Worm (Caenorhabditis elegans) whole organism, young adult: ENCODE results near the gene srh-295.

Experiments used
- C06A6.2 ChIP-seq: fragments of 200-800 bp; sonication (Bioruptor generic); conservative IDR thresholded peaks from 2 replicates; pipeline ENCODE4 v1.3.6; 2022; ENCODE audit warnings: missing genetic modification characterization, missing compliant biosample characterization
- F55B11.4 ChIP-seq: sonication (generic microtip); optimal IDR thresholded peaks from 2 replicates; lab custom pipeline; 2016; ENCODE audit warnings: missing compliant biosample characterization, missing genetic modification characterization, borderline replicate concordance; ENCODE audit not compliant: insufficient read depth
- ama-1 ChIP-seq, 3 experiments: fragments of 150-350 bp in 1 of 3; sonication (generic microtip) in 2 of 3; optimal IDR thresholded peaks; 2 replicates each; lab custom pipeline; 2014 to 2018; ENCODE audit warnings: missing biosample characterization in 2 of 3, missing genetic modification characterization in 2 of 3, missing genetic modification reagents in 2 of 3
- die-1 ChIP-seq: sonication (generic microtip); optimal IDR thresholded peaks from 2 replicates; lab custom pipeline; 2016; ENCODE audit warnings: missing genotype, mild to moderate bottlenecking, missing genetic modification characterization, missing compliant biosample characterization
- dox-1 ChIP-seq: fragments of 200-800 bp; sonication (Bioruptor generic); IDR thresholded peaks from 2 replicates; pipeline ENCODE4 v1.3.6; 2022; ENCODE audit warnings: missing genetic modification reagents, missing genetic modification characterization, missing compliant biosample characterization
- efl-1 ChIP-seq: fragments of 150-350 bp; optimal IDR thresholded peaks from 2 replicates; lab custom pipeline; 2014; ENCODE audit warnings: missing biosample characterization, missing genetic modification reagents, missing genetic modification characterization
- fkh-3 ChIP-seq: sonication (generic microtip); optimal IDR thresholded peaks from 2 replicates; lab custom pipeline; 2016; ENCODE audit warnings: mild to moderate bottlenecking, missing genetic modification characterization, missing compliant biosample characterization
- him-1 ChIP-seq: sonication (generic microtip); optimal IDR thresholded peaks from 2 replicates; lab custom pipeline; 2016; ENCODE audit warnings: missing genotype, missing genetic modification reagents, missing genetic modification characterization, missing compliant biosample characterization
- lsy-27 ChIP-seq: sonication (generic microtip); optimal IDR thresholded peaks from 2 replicates; lab custom pipeline; 2017; ENCODE audit warnings: missing genetic modification characterization, mild to moderate bottlenecking, missing compliant biosample characterization, antibody characterized with exemption, missing genotype, borderline replicate concordance; ENCODE audit not compliant: insufficient read depth
- nfya-1 ChIP-seq: sonication (generic microtip); optimal IDR thresholded peaks from 2 replicates; lab custom pipeline; 2017; ENCODE audit warnings: antibody characterized with exemption, missing compliant biosample characterization, missing genetic modification characterization, borderline replicate concordance; ENCODE audit not compliant: insufficient read depth
- snpc-4 ChIP-seq, 5 experiments: fragments of 150-350 bp in 1 of 5; sonication (generic microtip) in 4 of 5; optimal IDR thresholded peaks; 2 replicates each; lab custom pipeline; 2014 to 2018; ENCODE audit warnings: missing genetic modification characterization in 5 of 5, missing biosample characterization in 3 of 5, antibody characterized with exemption in 2 of 5, mild to moderate bottlenecking in 2 of 5, missing compliant biosample characterization in 2 of 5, missing genotype in 2 of 5, moderate library complexity in 2 of 5, missing genetic modification reagents in 1 of 5
- tlf-1 ChIP-seq: fragments of 200-800 bp; sonication (Bioruptor generic); optimal IDR thresholded peaks from 2 replicates; lab custom pipeline; 2018; ENCODE audit warnings: mild to moderate bottlenecking, missing genetic modification characterization, missing compliant biosample characterization
- unc-62 ChIP-seq: fragments of 150-350 bp; optimal IDR thresholded peaks from 2 replicates; lab custom pipeline; 2014; ENCODE audit warnings: missing biosample characterization, missing genetic modification reagents, missing genetic modification characterization
- ztf-26 ChIP-seq: sonication (generic microtip); optimal IDR thresholded peaks from 2 replicates; lab custom pipeline; 2017; ENCODE audit warnings: missing genetic modification characterization, missing compliant biosample characterization

ce11 chrV:15354648-15355047 is 24.2 kb downstream of the srh-295 start, which contains the start of gene C29F3.7:
- TF ChIP-seq unc-62 (peak; percentile 49), efl-1 (GFP tag; lab: Kevin White, UChicago) (no peak), dox-1 (GFP tag; lab: Robert Waterston, UW) (no peak), C06A6.2 (GFP tag; lab: Robert Waterston, UW) (no peak), F55B11.4 (tag; lab: Kevin White, UChicago) (no peak), snpc-4 (GFP tag; optimal IDR thresholded peaks at IDR 0.05; lab: Kevin White, UChicago) (no peak), snpc-4 (tag; optimal IDR thresholded peaks at IDR 0.05; lab: Kevin White, UChicago) (no peak), die-1 (tag; lab: Kevin White, UChicago) (no peak), lsy-27 (tag; lab: Kevin White, UChicago) (no peak), tlf-1 (GFP tag; lab: Kevin White, UChicago) (no peak), ama-1 (optimal IDR thresholded peaks at IDR 0.05; lab: Kevin White, UChicago) (no peak), ama-1 (GFP tag; optimal IDR thresholded peaks at IDR 0.05; lab: Kevin White, UChicago) (no peak), ztf-26 (no peak), him-1 (tag; lab: Kevin White, UChicago) (no peak), fkh-3 (no peak), nfya-1 (tag; lab: Kevin White, UChicago) (no peak)
